Fruit fly (Drosophila melanogaster) whole organism, embryonic: Measurements from ENCODE around the gene CkIIbeta.

Experiments
- Abd-B ChIP-seq: fragments of 200-800 bp; sonication (Bioruptor generic); optimal IDR thresholded peaks from 2 replicates; lab custom pipeline; 2018; ENCODE audit warnings: missing biosample characterization, mild to moderate bottlenecking, missing genetic modification characterization, moderate library complexity
- Bteb2 ChIP-seq: fragments of 200-800 bp; sonication (Bioruptor generic); optimal IDR thresholded peaks from 2 replicates; lab custom pipeline; 2016; ENCODE audit warnings: missing biosample characterization, missing genetic modification characterization
- CG10321 ChIP-seq: fragments of 200-800 bp; sonication (Bioruptor generic); IDR thresholded peaks from 2 replicates; pipeline ENCODE4 v1.3.6; 2022; ENCODE audit warnings: missing biosample characterization, missing genetic modification characterization
- CG10654 ChIP-seq: fragments of 200-800 bp; sonication (Bioruptor generic); optimal IDR thresholded peaks from 2 replicates; lab custom pipeline; 2016; ENCODE audit warnings: missing biosample characterization, missing genetic modification characterization
- CG10979 ChIP-seq: fragments of 200-800 bp; sonication (Bioruptor generic); optimal IDR thresholded peaks from 2 replicates; lab custom pipeline; 2018; ENCODE audit warnings: missing biosample characterization, mild to moderate bottlenecking, missing genetic modification characterization, moderate library complexity
- CG12155 ChIP-seq: fragments of 200-800 bp; sonication (Bioruptor generic); optimal IDR thresholded peaks from 3 replicates; lab custom pipeline; 2016; ENCODE audit warnings: missing biosample characterization, missing genetic modification characterization
- CG13123 ChIP-seq: fragments of 200-800 bp; sonication (Bioruptor generic); optimal IDR thresholded peaks from 2 replicates; lab custom pipeline; 2016; ENCODE audit warnings: missing biosample characterization, missing genetic modification characterization
- CG14860 ChIP-seq: fragments of 200-800 bp; sonication (Bioruptor generic); IDR thresholded peaks from 3 replicates; pipeline ENCODE4 v1.3.6; 2022; ENCODE audit warnings: missing biosample characterization, missing genetic modification characterization; ENCODE audit not compliant: partially characterized antibody
- CG14965 ChIP-seq: fragments of 200-800 bp; sonication (Bioruptor generic); optimal IDR thresholded peaks from 2 replicates; lab custom pipeline; 2016; ENCODE audit warnings: missing biosample characterization, missing genetic modification characterization, borderline replicate concordance
- CG15011 ChIP-seq: fragments of 200-800 bp; sonication (Bioruptor generic); optimal IDR thresholded peaks from 3 replicates; lab custom pipeline; 2018; ENCODE audit warnings: missing biosample characterization, mild to moderate bottlenecking, missing genetic modification characterization
- CG1603 ChIP-seq: fragments of 200-800 bp; sonication (Bioruptor generic); optimal IDR thresholded peaks from 2 replicates; lab custom pipeline; 2019; ENCODE audit warnings: missing biosample characterization, mild to moderate bottlenecking, missing genetic modification characterization, moderate library complexity
- CG30431 ChIP-seq: fragments of 200-800 bp; sonication (Bioruptor generic); optimal IDR thresholded peaks from 2 replicates; lab custom pipeline; 2017; ENCODE audit warnings: missing biosample characterization, missing genetic modification characterization
- CG33213 ChIP-seq: fragments of 200-800 bp; sonication (Bioruptor generic); optimal IDR thresholded peaks from 3 replicates; lab custom pipeline; 2016; ENCODE audit warnings: missing biosample characterization, missing genetic modification characterization
- CG3838 ChIP-seq: fragments of 200-800 bp; sonication (Bioruptor generic); optimal IDR thresholded peaks from 3 replicates; lab custom pipeline; 2016; ENCODE audit warnings: missing biosample characterization, missing genetic modification characterization
- CG6683 ChIP-seq: fragments of 200-800 bp; sonication (Bioruptor generic); optimal IDR thresholded peaks from 2 replicates; lab custom pipeline; 2017; ENCODE audit warnings: missing biosample characterization, mild to moderate bottlenecking, missing genetic modification characterization, missing genetic modification reagents
- CG6791 ChIP-seq: fragments of 200-800 bp; sonication (Bioruptor generic); IDR thresholded peaks from 3 replicates; pipeline ENCODE4 v1.3.6; 2022; ENCODE audit warnings: missing biosample characterization, missing genetic modification characterization; ENCODE audit not compliant: partially characterized antibody
- CG7357 ChIP-seq: fragments of 200-800 bp; sonication (Bioruptor generic); IDR thresholded peaks from 3 replicates; pipeline ENCODE4 v1.3.6; 2022; ENCODE audit warnings: missing biosample characterization, missing genetic modification characterization
- CG9727 ChIP-seq: fragments of 200-800 bp; sonication (Bioruptor generic); optimal IDR thresholded peaks from 3 replicates; lab custom pipeline; 2017; ENCODE audit warnings: missing biosample characterization, mild to moderate bottlenecking, missing genetic modification characterization
- CkIIα-i1 ChIP-seq: fragments of 200-800 bp; sonication (Bioruptor generic); IDR thresholded peaks from 2 replicates; pipeline ENCODE4 v1.3.6; 2022; ENCODE audit warnings: missing biosample characterization, missing genetic modification characterization
- Gsc ChIP-seq: fragments of 200-800 bp; sonication (Bioruptor generic); IDR thresholded peaks from 2 replicates; pipeline ENCODE4 v1.3.6; 2022; ENCODE audit warnings: missing biosample characterization, missing genetic modification characterization
- Gug ChIP-seq: fragments of 200-800 bp; sonication (Bioruptor generic); IDR thresholded peaks from 4 replicates; pipeline ENCODE4 v1.3.6; 2022; ENCODE audit warnings: missing biosample characterization, missing genetic modification characterization
- HLH54F ChIP-seq: fragments of 200-800 bp; sonication (Bioruptor generic); optimal IDR thresholded peaks from 3 replicates; lab custom pipeline; 2016; ENCODE audit warnings: missing biosample characterization, missing genetic modification characterization
- Lhr ChIP-seq: fragments of 200-800 bp; sonication (Bioruptor generic); optimal IDR thresholded peaks from 3 replicates; lab custom pipeline; 2017; ENCODE audit warnings: mild to moderate bottlenecking, missing biosample characterization, missing genetic modification reagents, missing genetic modification characterization
- Lim3 ChIP-seq: fragments of 200-800 bp; sonication (Bioruptor generic); IDR thresholded peaks from 2 replicates; pipeline ENCODE4 v1.3.6; 2022; ENCODE audit warnings: missing biosample characterization, missing genetic modification characterization
- Myb ChIP-seq: fragments of 200-800 bp; sonication (Bioruptor generic); optimal IDR thresholded peaks from 2 replicates; lab custom pipeline; 2016; ENCODE audit warnings: missing biosample characterization, missing genetic modification characterization
- NFAT ChIP-seq: fragments of 200-800 bp; sonication (Bioruptor generic); IDR thresholded peaks from 2 replicates; pipeline ENCODE4 v1.3.6; 2022; ENCODE audit warnings: missing biosample characterization, missing genetic modification characterization
- Nf-YA ChIP-seq: fragments of 200-800 bp; sonication (Bioruptor generic); IDR thresholded peaks from 2 replicates; pipeline ENCODE4 v1.3.6; 2022; ENCODE audit warnings: missing biosample characterization, missing genetic modification characterization
- Trl ChIP-seq, 3 experiments: fragments of >200 bp in 2 of 3; fragments of 200-800 bp in 1 of 3; sonication (Bioruptor generic) in 1 of 3; optimal IDR thresholded peaks; 2 replicates in 1 of 3; 3 replicates in 2 of 3; lab custom pipeline; 2016 to 2017; ENCODE audit warnings: missing biosample characterization in 1 of 3, missing genetic modification characterization in 1 of 3
- abd-A ChIP-seq: fragments of 200-800 bp; sonication (Bioruptor generic); optimal IDR thresholded peaks from 3 replicates; lab custom pipeline; 2019; ENCODE audit warnings: missing biosample characterization, mild to moderate bottlenecking, missing genetic modification characterization, moderate library complexity
- ase ChIP-seq: fragments of 200-800 bp; sonication (Bioruptor generic); IDR thresholded peaks from 3 replicates; pipeline ENCODE4 v1.3.6; 2022; ENCODE audit warnings: missing biosample characterization, missing genetic modification characterization
- bbx ChIP-seq: fragments of 200-800 bp; sonication (Bioruptor generic); IDR thresholded peaks from 2 replicates; pipeline ENCODE4 v1.3.6; 2022; ENCODE audit warnings: missing biosample characterization, missing genetic modification characterization; ENCODE audit not compliant: partially characterized antibody
- crol ChIP-seq: fragments of 200-800 bp; sonication (Bioruptor generic); IDR thresholded peaks from 2 replicates; pipeline ENCODE4 v1.3.6; 2022; ENCODE audit warnings: missing biosample characterization, missing genetic modification characterization
- dan ChIP-seq: fragments of 200-800 bp; sonication (Bioruptor generic); IDR thresholded peaks from 2 replicates; pipeline ENCODE4 v1.3.6; 2022; ENCODE audit warnings: missing biosample characterization, missing genetic modification characterization
- dimm ChIP-seq: fragments of 200-800 bp; sonication (Bioruptor generic); IDR thresholded peaks from 2 replicates; pipeline ENCODE4 v1.3.6; 2022; ENCODE audit warnings: missing biosample characterization, missing genetic modification characterization
- esg ChIP-seq: fragments of 200-800 bp; sonication (Bioruptor generic); conservative IDR thresholded peaks from 2 replicates; pipeline ENCODE4 v1.3.6; 2022; ENCODE audit warnings: missing biosample characterization, missing genetic modification characterization
- gfzf ChIP-seq: fragments of 200-800 bp; sonication (Bioruptor generic); optimal IDR thresholded peaks from 2 replicates; lab custom pipeline; 2016; ENCODE audit warnings: missing biosample characterization, mild to moderate bottlenecking, missing genetic modification characterization, moderate library complexity
- gsb ChIP-seq: fragments of 200-800 bp; sonication (Bioruptor generic); IDR thresholded peaks from 2 replicates; pipeline ENCODE4 v1.3.6; 2022; ENCODE audit warnings: missing biosample characterization, missing genetic modification characterization
- gt ChIP-seq: fragments of 200-800 bp; sonication (Bioruptor generic); IDR thresholded peaks from 2 replicates; pipeline ENCODE4 v1.3.6; 2022; ENCODE audit warnings: missing biosample characterization, missing genetic modification characterization
- hb ChIP-seq: fragments of 200-800 bp; sonication (Bioruptor generic); IDR thresholded peaks from 3 replicates; pipeline ENCODE4 v1.3.6; 2022; ENCODE audit warnings: missing biosample characterization, missing genetic modification characterization; ENCODE audit not compliant: partially characterized antibody
- hbn ChIP-seq: fragments of 200-800 bp; sonication (Bioruptor generic); IDR thresholded peaks from 2 replicates; pipeline ENCODE4 v1.3.6; 2022; ENCODE audit warnings: missing biosample characterization, missing genetic modification characterization; ENCODE audit not compliant: partially characterized antibody
- knrl ChIP-seq: fragments of 200-800 bp; sonication (Bioruptor generic); IDR thresholded peaks from 3 replicates; pipeline ENCODE4 v1.3.6; 2022; ENCODE audit warnings: missing biosample characterization, missing genetic modification characterization; ENCODE audit not compliant: partially characterized antibody
- mld ChIP-seq: fragments of 200-800 bp; sonication (Bioruptor generic); IDR thresholded peaks from 3 replicates; pipeline ENCODE4 v1.3.6; 2022; ENCODE audit warnings: missing biosample characterization, missing genetic modification characterization; ENCODE audit not compliant: partially characterized antibody
- nerfin-2 ChIP-seq: fragments of 200-800 bp; sonication (Bioruptor generic); IDR thresholded peaks from 2 replicates; pipeline ENCODE4 v1.3.6; 2022; ENCODE audit warnings: missing biosample characterization, missing genetic modification characterization; ENCODE audit not compliant: partially characterized antibody
- odd ChIP-seq: fragments of 200-800 bp; sonication (Bioruptor generic); optimal IDR thresholded peaks from 2 replicates; lab custom pipeline; 2017; ENCODE audit warnings: missing biosample characterization, mild to moderate bottlenecking, missing genetic modification characterization
- phol ChIP-seq: fragments of 200-800 bp; sonication (Bioruptor generic); optimal IDR thresholded peaks from 3 replicates; lab custom pipeline; 2018; ENCODE audit warnings: missing biosample characterization, mild to moderate bottlenecking, missing genetic modification characterization, moderate library complexity
- slbo ChIP-seq: fragments of 200-800 bp; sonication (Bioruptor generic); IDR thresholded peaks from 2 replicates; pipeline ENCODE4 v1.3.6; 2022; ENCODE audit warnings: missing biosample characterization, missing genetic modification characterization
- zf30C ChIP-seq: fragments of 200-800 bp; sonication (Bioruptor generic); optimal IDR thresholded peaks from 3 replicates; lab custom pipeline; 2018; ENCODE audit warnings: missing biosample characterization, mild to moderate bottlenecking, missing genetic modification characterization

The CkIIbeta gene

DNA sequence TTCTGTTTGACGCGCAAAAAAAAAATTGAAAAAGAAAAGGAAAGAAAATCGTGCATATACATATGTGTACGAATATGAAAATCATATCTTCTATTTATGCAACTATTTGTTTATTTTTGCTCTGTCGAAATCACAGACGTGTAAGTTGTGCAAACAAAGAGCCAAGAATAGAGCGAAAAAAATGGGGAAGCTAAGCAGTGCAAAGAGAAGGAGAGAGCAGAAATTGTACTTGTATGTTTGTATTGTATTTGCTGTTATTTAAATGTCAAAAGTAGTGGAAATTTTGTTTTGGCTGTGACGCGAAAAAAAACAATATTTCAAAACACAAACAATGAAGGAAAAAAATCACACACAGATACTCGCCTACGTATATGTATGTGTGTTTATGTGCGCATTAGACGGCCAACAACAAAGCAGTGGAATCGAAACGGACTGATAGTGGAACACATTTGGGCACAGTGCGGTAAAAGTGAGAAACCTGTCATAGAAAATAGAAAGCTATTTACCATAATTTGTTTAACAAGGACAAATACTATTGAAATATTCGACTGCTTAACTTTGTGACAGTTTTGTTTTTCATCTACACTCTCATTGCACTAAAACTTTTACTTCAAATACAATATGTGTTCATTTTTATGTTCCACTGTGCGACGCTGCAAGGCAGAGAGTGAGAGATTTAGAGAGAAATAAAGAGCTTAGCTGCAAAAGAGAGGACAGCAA is 25.9 kb downstream of the CkIIbeta start (continued):
- TF ChIP-seq odd (GFP tag; lab: Kevin White, UChicago) = peak; percentile 91
- peak; percentile 79 for TF ChIP-seq CG6683 (GFP tag; lab: Kevin White, UChicago)
- peak; percentile 61 for TF ChIP-seq CG14860 (GFP tag; lab: Robert Waterston, UW)
- TF ChIP-seq CG33213 (GFP tag; lab: Kevin White, UChicago) = peak; percentile 92
- TF ChIP-seq crol (GFP tag; lab: Robert Waterston, UW) = no peak
- TF ChIP-seq Abd-B (GFP tag; lab: Kevin White, UChicago) = peak; percentile 88
- peak; percentile 92 for TF ChIP-seq phol (tag; lab: Kevin White, UChicago)
- no peak for TF ChIP-seq hbn
- peak; percentile 78 for TF ChIP-seq Lhr (GFP tag; lab: Kevin White, UChicago)
- TF ChIP-seq NFAT = peak; percentile 83
- peak; percentile 92 for TF ChIP-seq HLH54F (GFP tag; lab: Kevin White, UChicago)
- peak; percentile 62; the same call in 1 of the 3 replicates for TF ChIP-seq hb (GFP tag; lab: Robert Waterston, UW)
- TF ChIP-seq Lim3 (GFP tag; lab: Robert Waterston, UW) = peak; percentile 73; the same call in 1 of the 2 replicates
- TF ChIP-seq gsb (GFP tag; lab: Robert Waterston, UW) = peak; percentile 83
- no peak for TF ChIP-seq zf30C (GFP tag; lab: Kevin White, UChicago)
- peak; percentile 79; the same call in 1 of the 2 replicates for TF ChIP-seq Gsc (GFP tag; lab: Robert Waterston, UW)
- TF ChIP-seq CG30431 (GFP tag; lab: Kevin White, UChicago) = peak; percentile 90
- peak; percentile 84 for TF ChIP-seq CG7357 (GFP tag; lab: Robert Waterston, UW)
- peak; percentile 89 for TF ChIP-seq Gug (GFP tag; lab: Robert Waterston, UW)
- 0 out of 2 replicates have a peak, but pooled peaks have one; percentile 53 for TF ChIP-seq CkIIα-i1
- peak; percentile 73 for TF ChIP-seq CG14965 (GFP tag; lab: Kevin White, UChicago)
- TF ChIP-seq abd-A (tag; lab: Kevin White, UChicago) = peak; percentile 83
- peak; percentile 93 for TF ChIP-seq CG9727 (GFP tag; lab: Kevin White, UChicago)
- TF ChIP-seq CG10321 (GFP tag; lab: Robert Waterston, UW) = peak; percentile 71
- peak; percentile 90 for TF ChIP-seq CG3838 (GFP tag; lab: Kevin White, UChicago)
- TF ChIP-seq bbx (GFP tag; lab: Robert Waterston, UW) = peak; percentile 36; the same call in 1 of the 2 replicates
- peak; percentile 87 for TF ChIP-seq CG15011
- peak; percentile 87 for TF ChIP-seq CG13123
- TF ChIP-seq CG10654 = peak; percentile 89
- TF ChIP-seq CG1603 (tag; lab: Kevin White, UChicago) = peak; percentile 97
- TF ChIP-seq CG6791 (GFP tag; lab: Robert Waterston, UW) = peak; percentile 42; the same call in 1 of the 3 replicates
- peak; percentile 94 for TF ChIP-seq slbo
- TF ChIP-seq esg (GFP tag; lab: Robert Waterston, UW) = peak; percentile 92
- no peak for TF ChIP-seq gfzf (GFP tag; lab: Kevin White, UChicago)
- TF ChIP-seq Bteb2 (GFP tag; lab: Kevin White, UChicago) = peak; percentile 88
- TF ChIP-seq gt (GFP tag; lab: Robert Waterston, UW) = peak; percentile 83
- no peak; the same call in 1 of the 2 replicates for TF ChIP-seq dan (GFP tag; lab: Robert Waterston, UW)
- TF ChIP-seq nerfin-2 (GFP tag; lab: Robert Waterston, UW) = peak; percentile 19; the same call in 1 of the 2 replicates
- TF ChIP-seq CG10979 (tag; lab: Kevin White, UChicago) = peak; percentile 94
- TF ChIP-seq Trl (optimal IDR thresholded peaks at IDR 0.05; lab: Kevin White, UChicago) = peak in 1 of 2 experiments; percentile 87
- peak; percentile 96 for TF ChIP-seq Trl (GFP tag; optimal IDR thresholded peaks at IDR 0.05; lab: Kevin White, UChicago)
- TF ChIP-seq mld (GFP tag; lab: Robert Waterston, UW) = no peak
- TF ChIP-seq CG12155 (GFP tag; lab: Kevin White, UChicago) = peak; percentile 92
- TF ChIP-seq knrl = peak; percentile 57; the same call in 2 of the 3 replicates
- peak; percentile 90 for TF ChIP-seq Nf-YA (GFP tag; lab: Robert Waterston, UW)
- peak; percentile 92 for TF ChIP-seq ase (GFP tag; lab: Robert Waterston, UW)
- TF ChIP-seq dimm (GFP tag; lab: Robert Waterston, UW) = peak; percentile 86
- TF ChIP-seq Myb (GFP tag; lab: Kevin White, UChicago) = peak; percentile 86
